Fruit fly (Drosophila melanogaster) whole organism, embryonic: ENCODE measurements around the gene CG3704.
A peak's percentile ranks its signal among the peaks of the same experiment; 100 is the strongest.

Experiments used
- Atf3 ChIP-seq: fragments of 200-800 bp; sonication (Bioruptor generic); optimal IDR thresholded peaks from 3 replicates; lab custom pipeline; 2016; ENCODE audit warnings: missing biosample characterization, missing genetic modification characterization
- Bgb ChIP-seq: fragments of 200-800 bp; sonication (Bioruptor generic); IDR thresholded peaks from 2 replicates; pipeline ENCODE4 v1.3.6; 2022; ENCODE audit warnings: missing biosample characterization, missing genetic modification characterization; ENCODE audit not compliant: partially characterized antibody
- Blimp-1 ChIP-seq: fragments of 200-800 bp; sonication (Bioruptor generic); optimal IDR thresholded peaks from 3 replicates; lab custom pipeline; 2018; ENCODE audit warnings: missing biosample characterization, missing genetic modification characterization, mild to moderate bottlenecking, moderate library complexity, missing genetic modification reagents
- BtbVII ChIP-seq: fragments of 200-800 bp; sonication (Bioruptor generic); optimal IDR thresholded peaks from 3 replicates; lab custom pipeline; 2017; ENCODE audit warnings: missing biosample characterization, mild to moderate bottlenecking, missing genetic modification characterization
- Bteb2 ChIP-seq: fragments of 200-800 bp; sonication (Bioruptor generic); optimal IDR thresholded peaks from 2 replicates; lab custom pipeline; 2016; ENCODE audit warnings: missing biosample characterization, missing genetic modification characterization
- CG10462 ChIP-seq: fragments of 200-800 bp; sonication (Bioruptor generic); optimal IDR thresholded peaks from 2 replicates; lab custom pipeline; 2016; ENCODE audit warnings: missing biosample characterization, missing genetic modification characterization
- CG10654 ChIP-seq: fragments of 200-800 bp; sonication (Bioruptor generic); optimal IDR thresholded peaks from 2 replicates; lab custom pipeline; 2016; ENCODE audit warnings: missing biosample characterization, missing genetic modification characterization
- CG11560 ChIP-seq: fragments of 200-800 bp; sonication (Bioruptor generic); IDR thresholded peaks from 3 replicates; pipeline ENCODE4 v1.3.6; 2022; ENCODE audit warnings: missing biosample characterization, missing genetic modification characterization
- CG12391 ChIP-seq: fragments of 200-800 bp; sonication (Bioruptor generic); optimal IDR thresholded peaks from 3 replicates; lab custom pipeline; 2018; ENCODE audit warnings: missing biosample characterization, mild to moderate bottlenecking, missing genetic modification characterization, moderate library complexity
- CG13775 ChIP-seq: fragments of 200-800 bp; sonication (Bioruptor generic); optimal IDR thresholded peaks from 3 replicates; lab custom pipeline; 2017; ENCODE audit warnings: missing biosample characterization, mild to moderate bottlenecking, missing genetic modification characterization
- CG13894 ChIP-seq: fragments of 200-800 bp; sonication (Bioruptor generic); optimal IDR thresholded peaks from 3 replicates; lab custom pipeline; 2018; ENCODE audit warnings: missing biosample characterization, mild to moderate bottlenecking, missing genetic modification characterization, moderate library complexity
- CG15011 ChIP-seq: fragments of 200-800 bp; sonication (Bioruptor generic); optimal IDR thresholded peaks from 3 replicates; lab custom pipeline; 2018; ENCODE audit warnings: missing biosample characterization, mild to moderate bottlenecking, missing genetic modification characterization
- CG1647 ChIP-seq: fragments of 200-800 bp; sonication (Bioruptor generic); optimal IDR thresholded peaks from 3 replicates; lab custom pipeline; 2016; ENCODE audit warnings: missing biosample characterization, missing genetic modification characterization
- CG17359 ChIP-seq: fragments of 200-800 bp; sonication (Bioruptor generic); optimal IDR thresholded peaks from 3 replicates; lab custom pipeline; 2018; ENCODE audit warnings: missing biosample characterization, mild to moderate bottlenecking, missing genetic modification characterization, moderate library complexity
- CG17829 ChIP-seq: fragments of 200-800 bp; optimal IDR thresholded peaks from 2 replicates; lab custom pipeline; 2019; ENCODE audit warnings: missing biosample characterization, mild to moderate bottlenecking, missing genetic modification characterization, moderate library complexity
- CG31224 ChIP-seq: fragments of 200-800 bp; sonication (Bioruptor generic); IDR thresholded peaks from 2 replicates; pipeline ENCODE4 v1.3.6; 2022; ENCODE audit warnings: missing biosample characterization, missing genetic modification characterization
- CG31441 ChIP-seq: fragments of 200-800 bp; sonication (Bioruptor generic); IDR thresholded peaks from 2 replicates; pipeline ENCODE4 v1.3.6; 2022; ENCODE audit warnings: missing biosample characterization, missing genetic modification characterization
- CG32767 ChIP-seq: fragments of 200-800 bp; sonication (Bioruptor generic); IDR thresholded peaks from 2 replicates; pipeline ENCODE4 v1.3.6; 2022; ENCODE audit warnings: missing biosample characterization, missing genetic modification characterization
- CG6683 ChIP-seq: fragments of 200-800 bp; sonication (Bioruptor generic); optimal IDR thresholded peaks from 2 replicates; lab custom pipeline; 2017; ENCODE audit warnings: missing biosample characterization, mild to moderate bottlenecking, missing genetic modification characterization, missing genetic modification reagents
- CG7786 ChIP-seq: fragments of 200-800 bp; sonication (Bioruptor generic); optimal IDR thresholded peaks from 2 replicates; lab custom pipeline; 2016; ENCODE audit warnings: missing biosample characterization, missing genetic modification characterization
- CG8089 ChIP-seq: fragments of 200-800 bp; sonication (Bioruptor generic); optimal IDR thresholded peaks from 3 replicates; lab custom pipeline; 2016; ENCODE audit warnings: missing biosample characterization, missing genetic modification characterization
- CG8290 ChIP-seq, 3 experiments: fragments of 200-800 bp; sonication (Bioruptor generic); optimal IDR thresholded peaks; 2 replicates each; lab custom pipeline; 2016 to 2019; ENCODE audit warnings: missing biosample characterization in 3 of 3, missing genetic modification characterization in 3 of 3, mild to moderate bottlenecking in 2 of 3, moderate library complexity in 1 of 3
- Camta ChIP-seq: fragments of 200-800 bp; sonication (Bioruptor generic); optimal IDR thresholded peaks from 2 replicates; lab custom pipeline; 2016; ENCODE audit warnings: missing biosample characterization, missing genetic modification characterization
- Chrac-16 ChIP-seq: fragments of 200-800 bp; sonication (Bioruptor generic); optimal IDR thresholded peaks from 3 replicates; lab custom pipeline; 2016; ENCODE audit warnings: missing biosample characterization, missing genetic modification characterization
- CrebB ChIP-seq: fragments of 200-800 bp; sonication (Bioruptor generic); optimal IDR thresholded peaks from 3 replicates; lab custom pipeline; 2018; ENCODE audit warnings: missing biosample characterization, mild to moderate bottlenecking, missing genetic modification characterization
- Doc3 ChIP-seq: fragments of 200-800 bp; sonication (Bioruptor generic); IDR thresholded peaks from 3 replicates; pipeline ENCODE4 v1.3.6; 2022; ENCODE audit warnings: missing biosample characterization, missing genetic modification characterization; ENCODE audit not compliant: partially characterized antibody
- GATAe ChIP-seq: fragments of 200-800 bp; sonication (Bioruptor generic); conservative IDR thresholded peaks from 2 replicates; pipeline ENCODE4 v1.3.6; 2022; ENCODE audit warnings: missing biosample characterization, missing genetic modification characterization
- Hmx ChIP-seq: fragments of 200-800 bp; sonication (Bioruptor generic); optimal IDR thresholded peaks from 2 replicates; lab custom pipeline; 2016; ENCODE audit warnings: missing biosample characterization, missing genetic modification characterization
- Hr78 ChIP-seq, 2 experiments: fragments of 200-800 bp in 1 of 2; fragments of >200 bp in 1 of 2; sonication (Bioruptor generic) in 1 of 2; optimal IDR thresholded peaks; 2 replicates each; lab custom pipeline; 2017 to 2019; ENCODE audit warnings: missing biosample characterization in 2 of 2, missing genetic modification characterization in 2 of 2, mild to moderate bottlenecking in 1 of 2, moderate library complexity in 1 of 2
- Hsf ChIP-seq: fragments of 200-800 bp; sonication (Bioruptor generic); optimal IDR thresholded peaks from 3 replicates; lab custom pipeline; 2016; ENCODE audit warnings: missing biosample characterization, missing genetic modification characterization
- Neu2 ChIP-seq: fragments of 200-800 bp; sonication (Bioruptor generic); optimal IDR thresholded peaks from 3 replicates; lab custom pipeline; 2016; ENCODE audit warnings: missing biosample characterization, missing genetic modification characterization, borderline replicate concordance
- TFAM ChIP-seq: fragments of 200-800 bp; sonication (Bioruptor generic); optimal IDR thresholded peaks from 2 replicates; lab custom pipeline; 2017; ENCODE audit warnings: missing biosample characterization, missing genetic modification characterization, inconsistent platforms
- amos ChIP-seq: fragments of 200-800 bp; sonication (Bioruptor generic); IDR thresholded peaks from 2 replicates; pipeline ENCODE4 v1.3.6; 2022; ENCODE audit warnings: missing biosample characterization, missing genetic modification characterization; ENCODE audit not compliant: partially characterized antibody
- dati ChIP-seq: fragments of 200-800 bp; sonication (Bioruptor generic); IDR thresholded peaks from 2 replicates; pipeline ENCODE4 v1.3.6; 2022; ENCODE audit warnings: missing biosample characterization, missing genetic modification characterization
- dmrt11E ChIP-seq: fragments of 200-800 bp; sonication (Bioruptor generic); optimal IDR thresholded peaks from 3 replicates; lab custom pipeline; 2018; ENCODE audit warnings: missing biosample characterization, mild to moderate bottlenecking, missing genetic modification characterization, moderate library complexity
- ewg ChIP-seq: fragments of 200-800 bp; sonication (Bioruptor generic); optimal IDR thresholded peaks from 3 replicates; lab custom pipeline; 2017; ENCODE audit warnings: mild to moderate bottlenecking, missing biosample characterization, missing genetic modification reagents, missing genetic modification characterization
- eyg ChIP-seq: fragments of 200-800 bp; sonication (Bioruptor generic); optimal IDR thresholded peaks from 3 replicates; lab custom pipeline; 2016; ENCODE audit warnings: missing biosample characterization, missing genetic modification characterization
- gcm2 ChIP-seq: fragments of 200-800 bp; sonication (Bioruptor generic); optimal IDR thresholded peaks from 2 replicates; lab custom pipeline; 2016; ENCODE audit warnings: missing biosample characterization, missing genetic modification characterization
- gem ChIP-seq: fragments of 200-800 bp; sonication (Bioruptor generic); optimal IDR thresholded peaks from 2 replicates; lab custom pipeline; 2019; ENCODE audit warnings: missing biosample characterization, mild to moderate bottlenecking, missing genetic modification characterization, moderate library complexity
- lmd ChIP-seq: fragments of 200-800 bp; sonication (Bioruptor generic); IDR thresholded peaks from 2 replicates; pipeline ENCODE4 v1.3.6; 2022; ENCODE audit warnings: missing biosample characterization, missing genetic modification characterization
- mirr ChIP-seq: fragments of 200-800 bp; sonication (Bioruptor generic); optimal IDR thresholded peaks from 3 replicates; lab custom pipeline; 2018; ENCODE audit warnings: missing biosample characterization, mild to moderate bottlenecking, missing genetic modification characterization
- nau ChIP-seq: fragments of 200-800 bp; sonication (Bioruptor generic); optimal IDR thresholded peaks from 3 replicates; lab custom pipeline; 2017; ENCODE audit warnings: missing biosample characterization, mild to moderate bottlenecking, missing genetic modification characterization, missing genetic modification reagents
- org-1 ChIP-seq: fragments of 200-800 bp; sonication (Bioruptor generic); optimal IDR thresholded peaks from 2 replicates; lab custom pipeline; 2017; ENCODE audit warnings: missing biosample characterization, missing genetic modification characterization
- pzg ChIP-seq: fragments of 200-800 bp; sonication (Bioruptor generic); optimal IDR thresholded peaks from 3 replicates; lab custom pipeline; 2018; ENCODE audit warnings: missing biosample characterization, mild to moderate bottlenecking, missing genetic modification characterization, moderate library complexity
- sc ChIP-seq, 3 experiments: fragments of >200 bp in 2 of 3; fragments of 200-800 bp in 1 of 3; sonication (Bioruptor generic) in 1 of 3; optimal IDR thresholded peaks; 2 replicates in 2 of 3; 3 replicates in 1 of 3; lab custom pipeline; 2017; ENCODE audit warnings: mild to moderate bottlenecking in 1 of 3, missing biosample characterization in 1 of 3, missing genetic modification characterization in 1 of 3, missing genetic modification reagents in 1 of 3
- sisA ChIP-seq: fragments of 200-800 bp; sonication (Bioruptor generic); IDR thresholded peaks from 2 replicates; pipeline ENCODE4 v1.3.6; 2022; ENCODE audit warnings: missing biosample characterization, missing genetic modification characterization
- sr ChIP-seq: fragments of 200-800 bp; sonication (Bioruptor generic); IDR thresholded peaks from 3 replicates; pipeline ENCODE4 v1.3.6; 2022; ENCODE audit warnings: missing biosample characterization, missing genetic modification characterization
- trh ChIP-seq: fragments of 200-800 bp; sonication (Bioruptor generic); optimal IDR thresholded peaks from 2 replicates; lab custom pipeline; 2016; ENCODE audit warnings: missing biosample characterization, missing genetic modification characterization
- tx ChIP-seq: fragments of 200-800 bp; sonication (Bioruptor generic); optimal IDR thresholded peaks from 2 replicates; lab custom pipeline; 2016; ENCODE audit warnings: missing biosample characterization, missing genetic modification characterization
- wor ChIP-seq: fragments of 200-800 bp; sonication (Bioruptor generic); IDR thresholded peaks from 2 replicates; pipeline ENCODE4 v1.3.6; 2022; ENCODE audit warnings: missing biosample characterization, missing genetic modification characterization

Gene CG3704

DNA sequence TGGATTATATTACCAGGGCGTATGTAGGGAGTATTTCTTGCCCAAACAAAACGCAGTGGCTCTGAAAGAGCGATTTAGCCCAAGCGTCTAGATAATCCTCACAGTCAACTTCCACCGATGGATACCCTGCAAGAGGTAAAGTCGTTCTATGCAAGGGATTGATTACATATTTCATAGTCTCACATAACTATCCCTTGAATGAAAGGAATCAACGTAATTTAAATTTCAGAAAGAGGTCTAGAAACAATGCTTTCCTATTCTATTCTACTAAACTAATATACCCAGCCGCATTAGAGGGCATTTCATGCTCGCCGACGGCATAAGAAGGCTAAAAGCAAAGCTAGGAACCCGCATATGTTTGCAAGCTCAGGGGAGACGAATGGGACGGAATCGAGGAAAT, 26.2 kb upstream of the CG3704 start (continued):
- peak; percentile 56 for TF ChIP-seq CG17359 (tag; lab: Kevin White, UChicago)
- peak; percentile 4 for TF ChIP-seq Blimp-1 (GFP tag; lab: Kevin White, UChicago)
- TF ChIP-seq CG1647 (GFP tag; lab: Kevin White, UChicago), result no peak
- no peak for TF ChIP-seq amos (GFP tag; lab: Robert Waterston, UW)
- peak; percentile 54 for TF ChIP-seq gem (tag; lab: Kevin White, UChicago)
- no peak for TF ChIP-seq Hr78 (GFP tag; optimal IDR thresholded peaks at IDR 0.05; lab: Kevin White, UChicago)
- no peak for TF ChIP-seq CrebB
- no peak for TF ChIP-seq CG7786
- TF ChIP-seq TFAM, result no peak
- TF ChIP-seq Hsf (GFP tag; lab: Kevin White, UChicago), result no peak
- TF ChIP-seq sisA, result peak; percentile 34; the same call in 1 of the 2 replicates
- peak; percentile 36 for TF ChIP-seq org-1 (GFP tag; lab: Kevin White, UChicago)
- peak; percentile 46; the same call in 1 of the 2 replicates for TF ChIP-seq lmd (GFP tag; lab: Robert Waterston, UW)
- peak; percentile 39; the same call in 1 of the 2 replicates for TF ChIP-seq CG31441 (GFP tag; lab: Robert Waterston, UW)
- no peak for TF ChIP-seq Chrac-16 (GFP tag; lab: Kevin White, UChicago)
- no peak for TF ChIP-seq ewg (GFP tag; lab: Kevin White, UChicago)
- TF ChIP-seq sr (GFP tag; lab: Robert Waterston, UW), result no peak
- TF ChIP-seq CG6683 (GFP tag; lab: Kevin White, UChicago), result peak; percentile 6
- TF ChIP-seq CG8290 (GFP tag; optimal IDR thresholded peaks at IDR 0.05; lab: Kevin White, UChicago), result no peak
- TF ChIP-seq CG8290 (tag; optimal IDR thresholded peaks at IDR 0.05; lab: Kevin White, UChicago), result peak in 1 of 2 experiments; percentile 64
- TF ChIP-seq BtbVII (GFP tag; lab: Kevin White, UChicago), result no peak
- TF ChIP-seq CG17829 (tag; lab: Kevin White, UChicago), result no peak
- TF ChIP-seq mirr (GFP tag; lab: Kevin White, UChicago), result no peak
- TF ChIP-seq nau (GFP tag; lab: Kevin White, UChicago), result no peak
- no peak for TF ChIP-seq eyg (GFP tag; lab: Kevin White, UChicago)
- no peak for TF ChIP-seq GATAe (GFP tag; lab: Robert Waterston, UW)
- TF ChIP-seq CG31224, result no peak
- TF ChIP-seq CG13894 (tag; lab: Kevin White, UChicago), result peak; percentile 51
- TF ChIP-seq CG10462 (GFP tag; lab: Kevin White, UChicago), result no peak
- TF ChIP-seq Camta, result no peak
- TF ChIP-seq Neu2 (GFP tag; lab: Kevin White, UChicago), result no peak
- no peak for TF ChIP-seq Doc3 (GFP tag; lab: Robert Waterston, UW)
- no peak for TF ChIP-seq CG8089
- TF ChIP-seq CG11560, result no peak
- TF ChIP-seq Atf3 (GFP tag; lab: Kevin White, UChicago), result no peak
- no peak for TF ChIP-seq Bteb2
- no peak for TF ChIP-seq wor
- no peak for TF ChIP-seq trh (GFP tag; lab: Kevin White, UChicago)
- TF ChIP-seq CG15011, result no peak
- TF ChIP-seq sc (optimal IDR thresholded peaks at IDR 0.05; lab: Kevin White, UChicago), result no peak
- TF ChIP-seq sc (GFP tag; optimal IDR thresholded peaks at IDR 0.05; lab: Kevin White, UChicago), result no peak
- TF ChIP-seq CG12391 (tag; lab: Kevin White, UChicago), result peak; percentile 25
- TF ChIP-seq tx, result no peak
- TF ChIP-seq Hmx (GFP tag; lab: Kevin White, UChicago), result no peak
- no peak for TF ChIP-seq CG32767 (GFP tag; lab: Robert Waterston, UW)
- TF ChIP-seq CG10654 (GFP tag; lab: Kevin White, UChicago), result no peak
- TF ChIP-seq CG13775, result no peak
- no peak for TF ChIP-seq pzg (GFP tag; lab: Kevin White, UChicago)
- no peak for TF ChIP-seq dati (GFP tag; lab: Robert Waterston, UW)
- TF ChIP-seq dmrt11E (tag; lab: Kevin White, UChicago), result no peak
- TF ChIP-seq Bgb, result no peak
- TF ChIP-seq gcm2 (GFP tag; lab: Kevin White, UChicago), result no peak
